Fruit fly (Drosophila melanogaster): ENCODE data around the gene Gagr.
A peak's percentile ranks its signal among the peaks of the same experiment; 100 is the strongest.

The Gagr gene

DNA sequence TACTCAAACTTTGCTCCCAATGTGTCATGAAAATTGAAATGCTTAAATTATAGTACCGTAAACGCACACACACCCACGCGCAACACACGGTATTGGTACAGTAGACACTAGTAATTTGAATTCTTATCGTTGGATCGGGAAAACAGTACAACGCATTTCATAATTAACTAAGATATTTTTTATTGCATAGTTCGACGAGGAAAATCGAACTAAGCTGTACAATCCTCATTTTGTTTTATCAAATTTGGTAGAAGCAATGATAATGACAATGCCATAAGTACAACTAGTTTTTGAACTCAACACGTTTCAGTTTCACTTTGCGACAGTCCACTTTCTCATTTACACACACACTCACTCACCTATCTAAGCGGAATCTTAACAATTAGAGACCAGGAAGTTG is 13.6 kb upstream of the Gagr start (continued):
- peak; percentile 65; the same call in 1 of the 2 replicates for TF ChIP-seq Atf6 (GFP tag; IDR thresholded peaks at IDR 0.05)
- peak; percentile 50 for TF ChIP-seq tx (GFP tag; optimal IDR thresholded peaks at IDR 0.05)
- TF ChIP-seq CG1603 (tag; optimal IDR thresholded peaks at IDR 0.05), result peak; percentile 78
- no peak for TF ChIP-seq ac (GFP tag; optimal IDR thresholded peaks at IDR 0.05)
- peak; percentile 16 for TF ChIP-seq CG15011 (GFP tag; optimal IDR thresholded peaks at IDR 0.05)
- no peak for TF ChIP-seq gfzf (GFP tag; optimal IDR thresholded peaks at IDR 0.05)
- no peak for TF ChIP-seq CG10431 (GFP tag; optimal IDR thresholded peaks at IDR 0.05)
- peak; percentile 69 for TF ChIP-seq NfI (GFP tag; optimal IDR thresholded peaks at IDR 0.05)
- TF ChIP-seq CG6689 (GFP tag; IDR thresholded peaks at IDR 0.05), result peak; percentile 53; the same call in 1 of the 2 replicates
- peak; percentile 61 for TF ChIP-seq her (GFP tag; optimal IDR thresholded peaks at IDR 0.05)
- 0 out of 2 replicates have a peak, but pooled peaks have one; percentile 36 for TF ChIP-seq wdn (GFP tag; IDR thresholded peaks at IDR 0.05)
- TF ChIP-seq CG9932 (GFP tag; IDR thresholded peaks at IDR 0.05), result peak; percentile 79
- TF ChIP-seq sc (optimal IDR thresholded peaks at IDR 0.05), result no peak
- TF ChIP-seq sc (GFP tag; optimal IDR thresholded peaks at IDR 0.05), result no peak
- TF ChIP-seq CG10543 (GFP tag; optimal IDR thresholded peaks at IDR 0.05), result peak; percentile 74
- no peak for TF ChIP-seq Dfd (GFP tag; optimal IDR thresholded peaks at IDR 0.05)
- TF ChIP-seq dm (GFP tag; optimal IDR thresholded peaks at IDR 0.05), result peak; percentile 57
- TF ChIP-seq Sin3A (optimal IDR thresholded peaks at IDR 0.05), result no peak
- peak; percentile 60 for TF ChIP-seq D19A (tag; optimal IDR thresholded peaks at IDR 0.05)
- TF ChIP-seq fd96Cb (tag; optimal IDR thresholded peaks at IDR 0.05), result peak; percentile 56
- TF ChIP-seq CG13424 (tag; optimal IDR thresholded peaks at IDR 0.05), result peak; percentile 79
- TF ChIP-seq CG12071 (GFP tag; optimal IDR thresholded peaks at IDR 0.05), result peak; percentile 61
- no peak for TF ChIP-seq sima (GFP tag; optimal IDR thresholded peaks at IDR 0.05)
- TF ChIP-seq insv (GFP tag; optimal IDR thresholded peaks at IDR 0.05), result no peak
- peak; percentile 67 for TF ChIP-seq nau (GFP tag; optimal IDR thresholded peaks at IDR 0.05)
- peak; percentile 64; the same call in 2 of the 3 replicates for TF ChIP-seq CG17361 (GFP tag; IDR thresholded peaks at IDR 0.05)
- no peak for TF ChIP-seq h (optimal IDR thresholded peaks at IDR 0.05)
- TF ChIP-seq org-1 (GFP tag; optimal IDR thresholded peaks at IDR 0.05), result peak; percentile 50
- peak; percentile 50; the same call in 1 of the 2 replicates for TF ChIP-seq CG3847 (GFP tag; IDR thresholded peaks at IDR 0.05)
- TF ChIP-seq unpg (GFP tag; optimal IDR thresholded peaks at IDR 0.05), result peak; percentile 74
- no peak for TF ChIP-seq bowl (GFP tag; IDR thresholded peaks at IDR 0.05)
- peak; percentile 14 for TF ChIP-seq NC2β (GFP tag; optimal IDR thresholded peaks at IDR 0.05)
- peak; percentile 43 for TF ChIP-seq CG1792 (GFP tag; optimal IDR thresholded peaks at IDR 0.05)
- peak; percentile 63 for TF ChIP-seq CG18619 (GFP tag; optimal IDR thresholded peaks at IDR 0.05)
- no peak for TF ChIP-seq Tbp (GFP tag; optimal IDR thresholded peaks at IDR 0.05)
- TF ChIP-seq Deaf1 (tag; optimal IDR thresholded peaks at IDR 0.05), result no peak
- TF ChIP-seq cas (GFP tag; IDR thresholded peaks at IDR 0.05), result no peak
- TF ChIP-seq Oaz (GFP tag; IDR thresholded peaks at IDR 0.05), result peak; percentile 27; the same call in 1 of the 2 replicates
- TF ChIP-seq Six4 (GFP tag; optimal IDR thresholded peaks at IDR 0.05), result peak; percentile 65
- TF ChIP-seq CG10979 (tag; optimal IDR thresholded peaks at IDR 0.05), result peak; percentile 67
- TF ChIP-seq CG9817 (tag; optimal IDR thresholded peaks at IDR 0.05), result peak; percentile 78
- no peak for TF ChIP-seq ro (GFP tag; IDR thresholded peaks at IDR 0.05)
- peak; percentile 36; the same call in 1 of the 2 replicates for TF ChIP-seq CG10959 (GFP tag; IDR thresholded peaks at IDR 0.05)
- peak; percentile 74 for TF ChIP-seq Dek (tag; optimal IDR thresholded peaks at IDR 0.05)
- TF ChIP-seq Hmx (GFP tag; optimal IDR thresholded peaks at IDR 0.05), result peak; percentile 5
- no peak for TF ChIP-seq cwo (GFP tag; optimal IDR thresholded peaks at IDR 0.05)
- TF ChIP-seq cato (GFP tag; optimal IDR thresholded peaks at IDR 0.05; ENCODE audit: borderline replicate concordance), result peak; percentile 45
- no peak for TF ChIP-seq CG32772 (GFP tag; IDR thresholded peaks at IDR 0.05)

All from whole organism, embryonic.